Worm (Caenorhabditis elegans) whole organism, L3 larva: ENCODE measurements around the gene sdz-15.

Experiments used
- R02D3.7 ChIP-seq: fragments of 150-350 bp; optimal IDR thresholded peaks from 2 replicates; lab custom pipeline; 2014; ENCODE audit warnings: missing biosample characterization, missing genetic modification characterization
- ama-1 ChIP-seq: fragments of 150-350 bp; optimal IDR thresholded peaks from 2 replicates; lab custom pipeline; 2018
- ceh-16 ChIP-seq: sonication (generic microtip); optimal IDR thresholded peaks from 2 replicates; lab custom pipeline; 2017; ENCODE audit warnings: missing biosample characterization, missing genetic modification characterization
- ceh-28 ChIP-seq: fragments of 150-350 bp; optimal IDR thresholded peaks from 2 replicates; lab custom pipeline; 2014; ENCODE audit warnings: missing biosample characterization, missing genetic modification reagents, missing genetic modification characterization
- ceh-9 ChIP-seq: sonication (generic microtip); optimal IDR thresholded peaks from 2 replicates; lab custom pipeline; 2018; ENCODE audit warnings: missing biosample characterization, missing genetic modification characterization
- daf-12 ChIP-seq: fragments of 150-350 bp; optimal IDR thresholded peaks from 2 replicates; lab custom pipeline; 2014; ENCODE audit warnings: missing biosample characterization, missing genetic modification reagents, missing genetic modification characterization
- egl-27 ChIP-seq: sonication (generic microtip); optimal IDR thresholded peaks from 4 replicates; lab custom pipeline; 2017; ENCODE audit warnings: missing biosample characterization, missing genetic modification reagents, missing genetic modification characterization
- egl-5 ChIP-seq: fragments of 150-350 bp; optimal IDR thresholded peaks from 2 replicates; lab custom pipeline; 2017; ENCODE audit warnings: missing biosample characterization, missing genetic modification reagents, missing genetic modification characterization, inconsistent platforms
- elt-1 ChIP-seq: fragments of 150-350 bp; optimal IDR thresholded peaks from 2 replicates; lab custom pipeline; 2014; ENCODE audit warnings: missing biosample characterization, missing genetic modification characterization
- elt-2 ChIP-seq: sonication (generic microtip); optimal IDR thresholded peaks from 2 replicates; lab custom pipeline; 2016; ENCODE audit warnings: missing genetic modification reagents, mild to moderate bottlenecking, missing genetic modification characterization, missing compliant biosample characterization
- elt-3 ChIP-seq, 3 experiments: fragments of 150-350 bp in 1 of 3; sonication (generic microtip) in 2 of 3; optimal IDR thresholded peaks; 2 replicates in 2 of 3; 4 replicates in 1 of 3; lab custom pipeline; 2014 to 2017; ENCODE audit warnings: missing biosample characterization in 3 of 3, missing genetic modification characterization in 3 of 3
- eor-1 ChIP-seq, 2 experiments: fragments of 150-350 bp; optimal IDR thresholded peaks; 2 replicates each; lab custom pipeline; 2014 to 2018; ENCODE audit warnings: missing biosample characterization in 2 of 2, missing genetic modification characterization in 2 of 2
- fkh-10 ChIP-seq: sonication (generic microtip); optimal IDR thresholded peaks from 2 replicates; lab custom pipeline; 2017; ENCODE audit warnings: missing biosample characterization, missing genetic modification reagents, missing genetic modification characterization
- fkh-2 ChIP-seq: fragments of 150-350 bp; optimal IDR thresholded peaks from 2 replicates; lab custom pipeline; 2014; ENCODE audit warnings: missing biosample characterization, missing genetic modification reagents, missing genetic modification characterization
- fos-1 ChIP-seq: fragments of 150-350 bp; optimal IDR thresholded peaks from 2 replicates; lab custom pipeline; 2014; ENCODE audit warnings: missing biosample characterization, missing genetic modification characterization
- lin-39 ChIP-seq: fragments of 150-350 bp; optimal IDR thresholded peaks from 2 replicates; lab custom pipeline; 2018; ENCODE audit warnings: missing biosample characterization, missing genetic modification reagents, missing genetic modification characterization
- lsy-12 ChIP-seq: sonication (generic microtip); optimal IDR thresholded peaks from 2 replicates; lab custom pipeline; 2016; ENCODE audit warnings: mild to moderate bottlenecking, missing genetic modification characterization, missing compliant biosample characterization
- mdl-1 ChIP-seq: fragments of 150-350 bp; optimal IDR thresholded peaks from 2 replicates; lab custom pipeline; 2014; ENCODE audit warnings: missing biosample characterization, missing genetic modification characterization
- mml-1 ChIP-seq: fragments of 150-350 bp; sonication (generic microtip); optimal IDR thresholded peaks from 3 replicates; lab custom pipeline; 2014; ENCODE audit warnings: missing biosample characterization, missing genetic modification characterization
- nfya-1 ChIP-seq: sonication (generic microtip); optimal IDR thresholded peaks from 2 replicates; lab custom pipeline; 2017; ENCODE audit warnings: missing genetic modification characterization, mild to moderate bottlenecking, missing compliant biosample characterization, antibody characterized with exemption, moderate library complexity; ENCODE audit not compliant: insufficient read depth
- nhr-11 ChIP-seq: fragments of 150-350 bp; optimal IDR thresholded peaks from 2 replicates; lab custom pipeline; 2014; ENCODE audit warnings: missing biosample characterization, missing genetic modification characterization
- nhr-12 ChIP-seq: fragments of 150-350 bp; optimal IDR thresholded peaks from 2 replicates; lab custom pipeline; 2014; ENCODE audit warnings: missing biosample characterization, missing genetic modification characterization
- nhr-237 ChIP-seq: fragments of 150-350 bp; optimal IDR thresholded peaks from 2 replicates; lab custom pipeline; 2014; ENCODE audit warnings: missing biosample characterization, missing genetic modification characterization
- nhr-28 ChIP-seq: fragments of 150-350 bp; optimal IDR thresholded peaks from 2 replicates; lab custom pipeline; 2014; ENCODE audit warnings: missing biosample characterization, missing genetic modification characterization
- nhr-43 ChIP-seq: sonication (generic microtip); optimal IDR thresholded peaks from 2 replicates; lab custom pipeline; 2016; ENCODE audit warnings: mild to moderate bottlenecking, missing genetic modification characterization, missing compliant biosample characterization; ENCODE audit not compliant: poor library complexity, severe bottlenecking
- nhr-76 ChIP-seq: fragments of 150-350 bp; sonication (generic microtip); optimal IDR thresholded peaks from 5 replicates; lab custom pipeline; 2014; ENCODE audit warnings: missing biosample characterization, missing genetic modification characterization
- nhr-77 ChIP-seq: fragments of 150-350 bp; optimal IDR thresholded peaks from 2 replicates; lab custom pipeline; 2014; ENCODE audit warnings: missing biosample characterization, missing genetic modification characterization
- pqm-1 ChIP-seq: fragments of 150-350 bp; optimal IDR thresholded peaks from 2 replicates; lab custom pipeline; 2017; ENCODE audit warnings: missing biosample characterization, missing genetic modification characterization, inconsistent platforms
- snpc-4 ChIP-seq: fragments of 150-350 bp; optimal IDR thresholded peaks from 2 replicates; lab custom pipeline; 2014; ENCODE audit warnings: missing biosample characterization, missing genetic modification characterization
- tbx-2 ChIP-seq: sonication (generic microtip); optimal IDR thresholded peaks from 2 replicates; lab custom pipeline; 2016; ENCODE audit warnings: mild to moderate bottlenecking, missing genetic modification characterization, missing compliant biosample characterization
- unc-39 ChIP-seq: sonication (generic microtip); optimal IDR thresholded peaks from 4 replicates; lab custom pipeline; 2017; ENCODE audit warnings: missing biosample characterization, missing genetic modification characterization
- unc-62 ChIP-seq: fragments of 150-350 bp; sonication (generic microtip); optimal IDR thresholded peaks from 4 replicates; lab custom pipeline; 2014; ENCODE audit warnings: missing biosample characterization, missing genetic modification reagents, missing genetic modification characterization

Gene sdz-15

DNA sequence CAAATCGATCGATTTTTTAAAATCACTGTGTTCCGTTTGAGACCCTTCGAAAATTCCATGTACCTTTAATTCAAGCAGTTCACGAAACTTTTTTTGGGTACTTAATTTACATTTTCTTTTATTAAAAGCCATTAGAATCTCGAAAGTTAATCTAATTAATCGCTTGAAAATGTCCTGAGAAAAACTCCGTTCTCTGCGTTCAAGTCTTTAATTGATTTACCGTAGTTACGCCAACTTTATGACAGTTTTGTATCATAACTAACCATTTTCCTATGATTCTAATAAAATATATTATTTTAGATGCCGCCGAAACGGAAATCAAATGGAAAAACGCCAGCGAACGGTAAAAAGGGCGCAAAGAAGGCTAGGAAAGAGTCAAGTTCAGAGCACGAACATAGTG, 44.1 kb upstream of the sdz-15 start, which contains the start of gene jhdm-1:
TSS of gene jhdm-1 (plus strand) at position 301 of the 400 bp plus-strand sequence.
- no peak for TF ChIP-seq elt-3 (tag; optimal IDR thresholded peaks at IDR 0.05; lab: Kevin White, UChicago)
- TF ChIP-seq nfya-1 (tag; lab: Kevin White, UChicago): no peak
- no peak for TF ChIP-seq nhr-237 (tag; lab: Kevin White, UChicago)
- TF ChIP-seq ceh-9 (tag; lab: Kevin White, UChicago): no peak
- no peak for TF ChIP-seq fkh-2 (tag; lab: Kevin White, UChicago)
- TF ChIP-seq fos-1 (tag; lab: Kevin White, UChicago): no peak
- TF ChIP-seq nhr-28 (tag; lab: Kevin White, UChicago): no peak
- TF ChIP-seq egl-5 (tag; lab: Kevin White, UChicago): no peak

ce11 chrIII:6459820-6460219, 38.5 kb upstream of the sdz-15 start, which contains the start of gene algn-1:
Gene algn-1, plus strand, starts transcription at chrIII:6460120.
- no peak for TF ChIP-seq mdl-1
- no peak for TF ChIP-seq nhr-237 (tag; lab: Kevin White, UChicago)
- TF ChIP-seq unc-62: no peak
- no peak for TF ChIP-seq ceh-28 (tag; lab: Kevin White, UChicago)
- no peak for TF ChIP-seq fkh-10 (GFP tag; lab: Kevin White, UChicago)
- TF ChIP-seq ceh-16: no peak
- TF ChIP-seq ceh-9 (tag; lab: Kevin White, UChicago): no peak
- TF ChIP-seq R02D3.7 (tag; lab: Kevin White, UChicago): no peak
- TF ChIP-seq lsy-12 (tag; lab: Kevin White, UChicago): no peak
- no peak for TF ChIP-seq lin-39
- TF ChIP-seq elt-1: no peak
- no peak for TF ChIP-seq nhr-77 (tag; lab: Kevin White, UChicago)
- TF ChIP-seq nhr-28 (tag; lab: Kevin White, UChicago): no peak
- TF ChIP-seq eor-1 (tag; optimal IDR thresholded peaks at IDR 0.05; lab: Kevin White, UChicago): no peak
- no peak for TF ChIP-seq elt-2 (tag; lab: Kevin White, UChicago)
- TF ChIP-seq daf-12 (tag; lab: Kevin White, UChicago): no peak

DNA sequence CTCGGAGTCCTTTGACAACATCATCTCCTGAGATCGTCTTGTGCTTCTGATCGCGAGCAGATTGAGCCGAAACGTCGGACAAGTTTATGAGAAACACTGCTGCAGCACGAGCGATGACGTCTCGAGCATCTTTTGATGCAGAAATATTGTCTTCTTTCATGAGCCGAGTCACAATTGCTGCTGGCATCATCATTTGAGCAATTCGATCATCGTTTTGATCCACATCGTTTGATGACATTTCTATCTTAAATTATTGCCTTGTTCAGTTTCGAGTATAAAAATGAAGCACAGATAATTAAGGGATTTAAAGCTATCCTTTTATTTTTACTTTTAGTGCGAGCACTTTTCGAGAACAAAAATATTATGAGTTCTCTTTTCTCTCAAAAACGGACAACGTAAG, 35.7 kb upstream of the sdz-15 start, which contains the start of gene T26A5.8:
TSS of gene T26A5.8 (minus strand) at position 247 of the 400 bp plus-strand sequence.
- TF ChIP-seq egl-5 (tag; lab: Kevin White, UChicago): no peak
- TF ChIP-seq nhr-12: no peak
- no peak for TF ChIP-seq R02D3.7 (tag; lab: Kevin White, UChicago)
- no peak for TF ChIP-seq pqm-1 (tag; lab: Kevin White, UChicago)
- TF ChIP-seq unc-39 (tag; lab: Kevin White, UChicago): no peak
- no peak for TF ChIP-seq mml-1 (tag; lab: Kevin White, UChicago)
- no peak for TF ChIP-seq daf-12 (tag; lab: Kevin White, UChicago)
- TF ChIP-seq nhr-43 (tag; lab: Kevin White, UChicago): peak; percentile 40
- TF ChIP-seq ama-1: peak; percentile 96
- TF ChIP-seq eor-1 (tag; optimal IDR thresholded peaks at IDR 0.05; lab: Kevin White, UChicago): no peak
- TF ChIP-seq nfya-1 (tag; lab: Kevin White, UChicago): peak; percentile 10
- no peak for TF ChIP-seq snpc-4
- TF ChIP-seq fos-1 (tag; lab: Kevin White, UChicago): no peak
- no peak for TF ChIP-seq nhr-28 (tag; lab: Kevin White, UChicago)
- TF ChIP-seq elt-1: no peak
- no peak for TF ChIP-seq nhr-11 (tag; lab: Kevin White, UChicago)
- TF ChIP-seq elt-2 (tag; lab: Kevin White, UChicago): peak; percentile 20
- TF ChIP-seq lsy-12 (tag; lab: Kevin White, UChicago): peak; percentile 30
- no peak for TF ChIP-seq lin-39

DNA sequence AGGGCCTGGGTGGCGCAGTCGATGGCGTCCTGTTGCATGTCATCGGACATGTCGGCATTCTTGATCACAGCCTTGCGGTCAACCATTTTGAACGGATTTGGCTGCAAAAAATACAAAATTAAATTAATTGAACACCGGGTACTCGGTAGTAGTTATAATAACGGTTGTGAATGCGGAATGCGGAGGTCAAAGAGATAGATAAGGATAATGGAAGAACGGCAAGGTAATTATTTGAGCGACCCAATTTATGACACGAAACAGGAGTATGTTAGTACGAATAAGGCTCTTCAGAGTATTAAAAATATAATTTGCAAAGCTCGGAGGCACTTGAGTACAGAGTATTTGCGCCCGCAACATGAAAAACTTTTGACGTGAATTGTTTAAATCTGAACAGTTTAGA, 34.6 kb upstream of the sdz-15 start, which contains the start of gene dlc-1:
TSS of gene dlc-1 (minus strand) at position 101 of the 400 bp plus-strand sequence.
- TF ChIP-seq nhr-43 (tag; lab: Kevin White, UChicago) (no peak), nhr-76 (tag; lab: Kevin White, UChicago) (no peak), nhr-11 (tag; lab: Kevin White, UChicago) (no peak), ama-1 (no peak), ceh-16 (no peak), elt-1 (no peak), egl-27 (tag; lab: Kevin White, UChicago) (no peak), tbx-2 (tag; lab: Kevin White, UChicago) (no peak), ceh-9 (tag; lab: Kevin White, UChicago) (no peak), ceh-28 (tag; lab: Kevin White, UChicago) (no peak), egl-5 (tag; lab: Kevin White, UChicago) (no peak), elt-2 (tag; lab: Kevin White, UChicago) (no peak), eor-1 (tag; optimal IDR thresholded peaks at IDR 0.05; lab: Kevin White, UChicago) (no peak), mml-1 (tag; lab: Kevin White, UChicago) (no peak)
